Fruit fly (Drosophila melanogaster): Measurements from ENCODE around the gene pb.

pb gene

dm6 chr3R:6760755-6761647, 19.1 kb upstream of the pb start (continued):
- peak in 1 of 2 experiments; percentile 48 for TF ChIP-seq chif (GFP tag; optimal IDR thresholded peaks at IDR 0.05)
- no peak for TF ChIP-seq Hr39 (optimal IDR thresholded peaks at IDR 0.05)
- TF ChIP-seq sc (optimal IDR thresholded peaks at IDR 0.05) = no peak
- no peak for TF ChIP-seq sc (GFP tag; optimal IDR thresholded peaks at IDR 0.05)
- no peak for TF ChIP-seq CG7928 (GFP tag; optimal IDR thresholded peaks at IDR 0.05)
- no peak for TF ChIP-seq HLH54F (GFP tag; optimal IDR thresholded peaks at IDR 0.05)
- no peak for TF ChIP-seq vvl (GFP tag; IDR thresholded peaks at IDR 0.05)
- no peak for TF ChIP-seq Side (GFP tag; optimal IDR thresholded peaks at IDR 0.05)
- no peak for TF ChIP-seq C15 (GFP tag; IDR thresholded peaks at IDR 0.05)
- TF ChIP-seq scrt (GFP tag; optimal IDR thresholded peaks at IDR 0.05) = peak; percentile 11
- TF ChIP-seq Scr (GFP tag; IDR thresholded peaks at IDR 0.05; ENCODE audit: partially characterized antibody) = no peak
- TF ChIP-seq CG17186 (GFP tag; optimal IDR thresholded peaks at IDR 0.05) = no peak
- no peak for TF ChIP-seq hth (optimal IDR thresholded peaks at IDR 0.05)
- TF ChIP-seq CG13894 (tag; optimal IDR thresholded peaks at IDR 0.05) = no peak
- no peak for TF ChIP-seq rib (GFP tag; IDR thresholded peaks at IDR 0.05)
- TF ChIP-seq tll (GFP tag; optimal IDR thresholded peaks at IDR 0.05) = no peak
- no peak for TF ChIP-seq MTF-1 (GFP tag; optimal IDR thresholded peaks at IDR 0.05; ENCODE audit: borderline replicate concordance)
- no peak for TF ChIP-seq Dll (GFP tag; IDR thresholded peaks at IDR 0.05; ENCODE audit: partially characterized antibody)
- TF ChIP-seq run (tag; optimal IDR thresholded peaks at IDR 0.05) = no peak
- TF ChIP-seq HmgZ (tag; optimal IDR thresholded peaks at IDR 0.05) = no peak
- no peak for TF ChIP-seq fd102C (GFP tag; optimal IDR thresholded peaks at IDR 0.05)
- 0 out of 3 replicates have a peak, but pooled peaks have one; percentile 16 for TF ChIP-seq croc (GFP tag; conservative IDR thresholded peaks at IDR 0.05)
- TF ChIP-seq CG11560 (tag; IDR thresholded peaks at IDR 0.05) = no peak
- TF ChIP-seq ATbp (GFP tag; optimal IDR thresholded peaks at IDR 0.05) = peak; percentile 39
- TF ChIP-seq CG13287 (GFP tag; IDR thresholded peaks at IDR 0.05; ENCODE audit: partially characterized antibody) = no peak
- TF ChIP-seq Hey (tag; optimal IDR thresholded peaks at IDR 0.05) = no peak
- peak; percentile 14 for TF ChIP-seq CG13775 (GFP tag; optimal IDR thresholded peaks at IDR 0.05)
- TF ChIP-seq dmrt99B (tag; optimal IDR thresholded peaks at IDR 0.05) = peak; percentile 56
- no peak for TF ChIP-seq Bgb (GFP tag; IDR thresholded peaks at IDR 0.05; ENCODE audit: partially characterized antibody)
- TF ChIP-seq lbe (GFP tag; optimal IDR thresholded peaks at IDR 0.05) = no peak
- TF ChIP-seq Nf-YB (GFP tag; optimal IDR thresholded peaks at IDR 0.05) = no peak
- TF ChIP-seq CG5180 (GFP tag; optimal IDR thresholded peaks at IDR 0.05) = peak; percentile 29
- no peak for TF ChIP-seq pho (GFP tag; optimal IDR thresholded peaks at IDR 0.05)
- no peak for TF ChIP-seq maf-S (GFP tag; optimal IDR thresholded peaks at IDR 0.05)
- TF ChIP-seq CG1603 (tag; optimal IDR thresholded peaks at IDR 0.05) = no peak
- TF ChIP-seq TFAM (GFP tag; optimal IDR thresholded peaks at IDR 0.05) = no peak
- TF ChIP-seq emc (GFP tag; optimal IDR thresholded peaks at IDR 0.05) = no peak
- no peak; the same call in 2 of the 3 replicates for TF ChIP-seq otp (GFP tag; IDR thresholded peaks at IDR 0.05)
- TF ChIP-seq ham (GFP tag; IDR thresholded peaks at IDR 0.05) = no peak
- peak; percentile 18 for TF ChIP-seq CG12219 (GFP tag; optimal IDR thresholded peaks at IDR 0.05)
- TF ChIP-seq Mes4 (GFP tag; optimal IDR thresholded peaks at IDR 0.05) = peak; percentile 13
- TF ChIP-seq CG18262 (tag; optimal IDR thresholded peaks at IDR 0.05) = peak; percentile 73
- no peak for TF ChIP-seq CG14860 (GFP tag; IDR thresholded peaks at IDR 0.05; ENCODE audit: partially characterized antibody)
- no peak for TF ChIP-seq CG31365 (tag; optimal IDR thresholded peaks at IDR 0.05)
- TF ChIP-seq Nf-YA (GFP tag; IDR thresholded peaks at IDR 0.05) = no peak
- peak; percentile 7 for TF ChIP-seq abd-A (tag; optimal IDR thresholded peaks at IDR 0.05)
- 0 out of 2 replicates have a peak, but pooled peaks have one; percentile 14 for TF ChIP-seq CG32772 (GFP tag; IDR thresholded peaks at IDR 0.05)
- no peak for TF ChIP-seq sima (GFP tag; optimal IDR thresholded peaks at IDR 0.05)
- no peak for TF ChIP-seq zen2 (GFP tag; IDR thresholded peaks at IDR 0.05; ENCODE audit: partially characterized antibody)

Measured in whole organism, embryonic.